Worm (Caenorhabditis elegans) whole organism, young adult: Measurements from ENCODE around the gene mrpl-21.
A peak's percentile ranks its signal among the peaks of the same experiment; 100 is the strongest.

Experiments used
- B0019.2 ChIP-seq: fragments of 200-800 bp; sonication (Bioruptor generic); conservative IDR thresholded peaks from 2 replicates; pipeline ENCODE4 v1.3.6; 2022; ENCODE audit warnings: missing genetic modification reagents, missing genetic modification characterization, missing compliant biosample characterization
- C06A6.2 ChIP-seq: fragments of 200-800 bp; sonication (Bioruptor generic); conservative IDR thresholded peaks from 2 replicates; pipeline ENCODE4 v1.3.6; 2022; ENCODE audit warnings: missing genetic modification characterization, missing compliant biosample characterization
- D2030.7 ChIP-seq: fragments of 200-800 bp; sonication (Bioruptor generic); IDR thresholded peaks from 2 replicates; pipeline ENCODE4 v1.3.6; 2022; ENCODE audit warnings: missing genetic modification reagents, missing genetic modification characterization, missing compliant biosample characterization
- F23B12.7 ChIP-seq: sonication (generic microtip); optimal IDR thresholded peaks from 2 replicates; lab custom pipeline; 2017; ENCODE audit warnings: missing genetic modification characterization, mild to moderate bottlenecking, missing compliant biosample characterization, antibody characterized with exemption, moderate library complexity; ENCODE audit not compliant: insufficient read depth
- F37B4.10 ChIP-seq: fragments of 200-800 bp; sonication (Bioruptor generic); IDR thresholded peaks from 2 replicates; pipeline ENCODE4 v1.3.6; 2022; ENCODE audit warnings: missing genetic modification characterization, missing compliant biosample characterization
- F52B5.7 ChIP-seq: sonication (generic microtip); optimal IDR thresholded peaks from 2 replicates; lab custom pipeline; 2016; ENCODE audit warnings: mild to moderate bottlenecking, missing genetic modification characterization, missing compliant biosample characterization
- K11D2.4 ChIP-seq: fragments of 200-800 bp; sonication (Bioruptor generic); IDR thresholded peaks from 2 replicates; pipeline ENCODE4 v1.3.6; 2022; ENCODE audit warnings: missing genetic modification reagents, missing genetic modification characterization, missing compliant biosample characterization
- K12H6.12 ChIP-seq: fragments of 200-800 bp; sonication (Bioruptor generic); optimal IDR thresholded peaks from 2 replicates; lab custom pipeline; 2018; ENCODE audit warnings: mild to moderate bottlenecking, missing genetic modification characterization, missing compliant biosample characterization
- T26A5.8 ChIP-seq: sonication (generic microtip); optimal IDR thresholded peaks from 2 replicates; lab custom pipeline; 2016; ENCODE audit warnings: missing genetic modification characterization, missing compliant biosample characterization
- Y53F4B.3 ChIP-seq: fragments of 200-800 bp; sonication (Bioruptor generic); IDR thresholded peaks from 2 replicates; pipeline ENCODE4 v1.3.6; 2022; ENCODE audit warnings: missing genetic modification reagents, missing genetic modification characterization, missing compliant biosample characterization
- Y56A3A.18 ChIP-seq: fragments of 200-800 bp; sonication (Bioruptor generic); IDR thresholded peaks from 2 replicates; pipeline ENCODE4 v1.3.6; 2022; ENCODE audit warnings: missing genetic modification reagents, missing genetic modification characterization, missing compliant biosample characterization
- Y95B8A.8 ChIP-seq: fragments of 200-800 bp; sonication (Bioruptor generic); IDR thresholded peaks from 2 replicates; pipeline ENCODE4 v1.3.6; 2022; ENCODE audit warnings: missing genetic modification reagents, missing genetic modification characterization, missing compliant biosample characterization
- ZK185.1 ChIP-seq: sonication (generic microtip); optimal IDR thresholded peaks from 2 replicates; lab custom pipeline; 2016; ENCODE audit warnings: mild to moderate bottlenecking, missing genetic modification characterization, missing compliant biosample characterization; ENCODE audit not compliant: poor library complexity, severe bottlenecking
- aptf-3 ChIP-seq: fragments of 200-800 bp; sonication (Bioruptor generic); IDR thresholded peaks from 2 replicates; pipeline ENCODE4 v1.3.6; 2022; ENCODE audit warnings: missing genetic modification characterization, missing compliant biosample characterization
- attf-6 ChIP-seq: fragments of 200-800 bp; sonication (Bioruptor generic); IDR thresholded peaks from 2 replicates; pipeline ENCODE4 v1.3.6; 2022; ENCODE audit warnings: missing genetic modification reagents, missing genetic modification characterization, missing compliant biosample characterization
- bed-2 ChIP-seq: fragments of 200-800 bp; sonication (Bioruptor generic); IDR thresholded peaks from 2 replicates; pipeline ENCODE4 v1.3.6; 2022; ENCODE audit warnings: missing genetic modification reagents, missing genetic modification characterization, missing compliant biosample characterization
- ceh-100 ChIP-seq: fragments of 200-800 bp; sonication (Bioruptor generic); IDR thresholded peaks from 2 replicates; pipeline ENCODE4 v1.3.6; 2022; ENCODE audit warnings: missing genetic modification reagents, missing genetic modification characterization, missing compliant biosample characterization
- ceh-40 ChIP-seq: fragments of 200-800 bp; sonication (Bioruptor generic); IDR thresholded peaks from 2 replicates; pipeline ENCODE4 v1.3.6; 2022; ENCODE audit warnings: missing genetic modification characterization, missing compliant biosample characterization
- ceh-91 ChIP-seq: fragments of 200-800 bp; sonication (Bioruptor generic); IDR thresholded peaks from 2 replicates; pipeline ENCODE4 v1.3.6; 2022; ENCODE audit warnings: missing genetic modification reagents, missing genetic modification characterization, missing compliant biosample characterization
- chd-7 ChIP-seq: sonication (generic microtip); optimal IDR thresholded peaks from 2 replicates; lab custom pipeline; 2016; ENCODE audit warnings: mild to moderate bottlenecking, missing genetic modification characterization, moderate library complexity, missing compliant biosample characterization
- die-1 ChIP-seq: sonication (generic microtip); optimal IDR thresholded peaks from 2 replicates; lab custom pipeline; 2016; ENCODE audit warnings: missing genotype, mild to moderate bottlenecking, missing genetic modification characterization, missing compliant biosample characterization
- dpff-1 ChIP-seq: sonication (generic microtip); optimal IDR thresholded peaks from 2 replicates; lab custom pipeline; 2017; ENCODE audit warnings: mild to moderate bottlenecking, missing genetic modification characterization, missing compliant biosample characterization
- efl-1 ChIP-seq: fragments of 150-350 bp; optimal IDR thresholded peaks from 2 replicates; lab custom pipeline; 2014; ENCODE audit warnings: missing biosample characterization, missing genetic modification reagents, missing genetic modification characterization
- ekl-4 ChIP-seq: fragments of 200-800 bp; sonication (Bioruptor generic); IDR thresholded peaks from 2 replicates; pipeline ENCODE4 v1.3.6; 2022; ENCODE audit warnings: missing genetic modification reagents, missing genetic modification characterization, missing compliant biosample characterization
- hlh-12 ChIP-seq: sonication (generic microtip); optimal IDR thresholded peaks from 2 replicates; lab custom pipeline; 2016; ENCODE audit warnings: missing genetic modification characterization, missing compliant biosample characterization
- hmg-20 ChIP-seq: fragments of 200-800 bp; sonication (Bioruptor generic); IDR thresholded peaks from 2 replicates; pipeline ENCODE4 v1.3.6; 2022; ENCODE audit warnings: missing genetic modification reagents, missing genetic modification characterization, missing compliant biosample characterization
- hrde-1 ChIP-seq: sonication (generic microtip); optimal IDR thresholded peaks from 2 replicates; lab custom pipeline; 2016; ENCODE audit warnings: missing genetic modification characterization, mild to moderate bottlenecking, missing compliant biosample characterization, moderate library complexity, missing genotype, missing genetic modification reagents, borderline replicate concordance
- lag-1 ChIP-seq: fragments of 200-800 bp; sonication (Bioruptor generic); IDR thresholded peaks from 2 replicates; pipeline ENCODE4 v1.3.6; 2022; ENCODE audit warnings: missing genetic modification reagents, missing genetic modification characterization, missing compliant biosample characterization
- let-526 ChIP-seq: fragments of 200-800 bp; sonication (Bioruptor generic); IDR thresholded peaks from 2 replicates; pipeline ENCODE4 v1.3.6; 2022; ENCODE audit warnings: missing genetic modification reagents, missing genetic modification characterization, missing compliant biosample characterization
- lin-26 ChIP-seq: fragments of 200-800 bp; sonication (Bioruptor generic); IDR thresholded peaks from 2 replicates; pipeline ENCODE4 v1.3.6; 2022; ENCODE audit warnings: missing genetic modification reagents, missing genetic modification characterization, missing compliant biosample characterization
- lin-35 ChIP-seq, 3 experiments: fragments of 150-350 bp in 2 of 3; sonication (generic microtip) in 1 of 3; optimal IDR thresholded peaks; 2 replicates each; lab custom pipeline; 2014 to 2018; ENCODE audit warnings: missing biosample characterization in 3 of 3, missing genetic modification characterization in 3 of 3, missing genetic modification reagents in 3 of 3
- lir-1 ChIP-seq: fragments of 200-800 bp; sonication (Bioruptor generic); conservative IDR thresholded peaks from 2 replicates; pipeline ENCODE4 v1.3.6; 2022; ENCODE audit warnings: missing genetic modification reagents, missing genetic modification characterization, missing compliant biosample characterization
- mcd-1 ChIP-seq: fragments of 200-800 bp; sonication (Bioruptor generic); IDR thresholded peaks from 2 replicates; pipeline ENCODE4 v1.3.6; 2022; ENCODE audit warnings: missing genetic modification reagents, missing genetic modification characterization, missing compliant biosample characterization
- mes-4 ChIP-seq: sonication (generic microtip); optimal IDR thresholded peaks from 2 replicates; lab custom pipeline; 2016; ENCODE audit warnings: missing genotype, missing genetic modification characterization, missing compliant biosample characterization
- mxl-1 ChIP-seq: sonication (generic microtip); optimal IDR thresholded peaks from 2 replicates; lab custom pipeline; 2016; ENCODE audit warnings: missing genetic modification characterization, missing compliant biosample characterization
- nfya-1 ChIP-seq: sonication (generic microtip); optimal IDR thresholded peaks from 2 replicates; lab custom pipeline; 2017; ENCODE audit warnings: antibody characterized with exemption, missing compliant biosample characterization, missing genetic modification characterization, borderline replicate concordance; ENCODE audit not compliant: insufficient read depth
- nfya-2 ChIP-seq: fragments of 200-800 bp; sonication (Bioruptor generic); IDR thresholded peaks from 2 replicates; pipeline ENCODE4 v1.3.6; 2022; ENCODE audit warnings: missing genetic modification reagents, missing genetic modification characterization, missing compliant biosample characterization
- nhr-120 ChIP-seq: fragments of 200-800 bp; sonication (Bioruptor generic); IDR thresholded peaks from 2 replicates; pipeline ENCODE4 v1.3.6; 2022; ENCODE audit warnings: missing genetic modification characterization, missing compliant biosample characterization
- repo-1 ChIP-seq: sonication (generic microtip); optimal IDR thresholded peaks from 2 replicates; lab custom pipeline; 2017; ENCODE audit warnings: mild to moderate bottlenecking, missing genetic modification characterization, missing compliant biosample characterization
- sea-2 ChIP-seq: fragments of 200-800 bp; sonication (Bioruptor generic); IDR thresholded peaks from 2 replicates; pipeline ENCODE4 v1.3.6; 2022; ENCODE audit warnings: missing genetic modification characterization, missing compliant biosample characterization
- snpc-1.3 ChIP-seq: sonication (generic microtip); optimal IDR thresholded peaks from 2 replicates; lab custom pipeline; 2017; ENCODE audit warnings: missing genetic modification characterization, mild to moderate bottlenecking, missing compliant biosample characterization, antibody characterized with exemption, moderate library complexity, missing genotype, missing genetic modification reagents; ENCODE audit not compliant: insufficient read depth
- sptf-2 ChIP-seq: fragments of 200-800 bp; sonication (Bioruptor generic); optimal IDR thresholded peaks from 2 replicates; lab custom pipeline; 2018; ENCODE audit warnings: mild to moderate bottlenecking, missing genetic modification characterization, missing compliant biosample characterization
- tbp1 ChIP-seq: fragments of 200-800 bp; sonication (Bioruptor generic); optimal IDR thresholded peaks from 2 replicates; lab custom pipeline; 2018; ENCODE audit warnings: mild to moderate bottlenecking, missing genetic modification characterization, missing compliant biosample characterization
- tbx-9 ChIP-seq: sonication (generic microtip); optimal IDR thresholded peaks from 2 replicates; lab custom pipeline; 2016; ENCODE audit warnings: borderline replicate concordance, missing genetic modification characterization, inconsistent platforms, missing compliant biosample characterization
- unc-130 ChIP-seq: sonication (generic microtip); optimal IDR thresholded peaks from 2 replicates; lab custom pipeline; 2016; ENCODE audit warnings: missing genetic modification reagents, missing genetic modification characterization, missing compliant biosample characterization
- xnd-1 ChIP-seq: sonication (generic microtip); optimal IDR thresholded peaks from 2 replicates; lab custom pipeline; 2016; ENCODE audit warnings: missing genotype, missing genetic modification reagents, missing genetic modification characterization, missing compliant biosample characterization
- ztf-26 ChIP-seq: sonication (generic microtip); optimal IDR thresholded peaks from 2 replicates; lab custom pipeline; 2017; ENCODE audit warnings: missing genetic modification characterization, missing compliant biosample characterization

The mrpl-21 gene

DNA sequence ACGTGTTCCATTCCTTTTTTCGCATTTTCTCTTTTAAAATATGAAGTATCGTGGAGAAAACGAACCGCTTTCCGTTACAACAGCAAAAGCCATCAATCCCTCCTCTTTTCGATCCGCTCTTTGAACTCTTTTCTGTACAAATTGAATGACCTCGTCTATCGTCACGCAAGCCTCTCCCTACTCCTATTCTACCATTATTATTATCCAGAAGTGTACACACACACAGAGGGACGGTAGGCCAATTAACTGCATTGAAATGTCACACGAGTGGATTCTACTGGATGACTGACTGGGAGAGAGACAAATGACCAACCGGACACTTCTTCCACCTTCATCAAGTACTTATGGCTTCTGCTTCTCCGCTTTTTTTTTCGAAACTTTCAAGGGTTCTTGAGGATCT, 35.2 kb downstream of the mrpl-21 start (continued):
- TF ChIP-seq snpc-1.3 (tag; lab: Kevin White, UChicago), result peak; percentile 15
- TF ChIP-seq ceh-40 (GFP tag; lab: Robert Waterston, UW), result no peak
- no peak for TF ChIP-seq mes-4 (tag; lab: Kevin White, UChicago)
- TF ChIP-seq ztf-26 (tag; lab: Kevin White, UChicago), result no peak
- no peak for TF ChIP-seq ceh-100 (GFP tag; lab: Robert Waterston, UW)
- TF ChIP-seq ZK185.1 (tag; lab: Kevin White, UChicago), result no peak
- no peak for TF ChIP-seq lin-35 (GFP tag; optimal IDR thresholded peaks at IDR 0.05; lab: Kevin White, UChicago)
- no peak for TF ChIP-seq Y53F4B.3 (GFP tag; lab: Robert Waterston, UW)
- TF ChIP-seq efl-1 (GFP tag; lab: Kevin White, UChicago), result no peak
- no peak for TF ChIP-seq F37B4.10
- no peak for TF ChIP-seq lin-26 (GFP tag; lab: Robert Waterston, UW)
- no peak for TF ChIP-seq Y56A3A.18 (GFP tag; lab: Robert Waterston, UW)
- no peak for TF ChIP-seq Y95B8A.8
- no peak for TF ChIP-seq die-1 (tag; lab: Kevin White, UChicago)
- TF ChIP-seq nhr-120 (GFP tag; lab: Robert Waterston, UW), result no peak
- no peak for TF ChIP-seq unc-130 (GFP tag; lab: Kevin White, UChicago)
- TF ChIP-seq F23B12.7 (tag; lab: Kevin White, UChicago), result no peak
- TF ChIP-seq tbp1 (GFP tag; lab: Kevin White, UChicago), result no peak
- TF ChIP-seq K12H6.12, result no peak
- TF ChIP-seq ceh-91 (GFP tag; lab: Robert Waterston, UW), result no peak
- no peak for TF ChIP-seq let-526 (GFP tag; lab: Robert Waterston, UW)
- TF ChIP-seq mxl-1, result no peak
- no peak for TF ChIP-seq T26A5.8
- no peak for TF ChIP-seq F52B5.7 (tag; lab: Kevin White, UChicago)
- peak; percentile 36 for TF ChIP-seq hrde-1 (tag; lab: Kevin White, UChicago)

DNA sequence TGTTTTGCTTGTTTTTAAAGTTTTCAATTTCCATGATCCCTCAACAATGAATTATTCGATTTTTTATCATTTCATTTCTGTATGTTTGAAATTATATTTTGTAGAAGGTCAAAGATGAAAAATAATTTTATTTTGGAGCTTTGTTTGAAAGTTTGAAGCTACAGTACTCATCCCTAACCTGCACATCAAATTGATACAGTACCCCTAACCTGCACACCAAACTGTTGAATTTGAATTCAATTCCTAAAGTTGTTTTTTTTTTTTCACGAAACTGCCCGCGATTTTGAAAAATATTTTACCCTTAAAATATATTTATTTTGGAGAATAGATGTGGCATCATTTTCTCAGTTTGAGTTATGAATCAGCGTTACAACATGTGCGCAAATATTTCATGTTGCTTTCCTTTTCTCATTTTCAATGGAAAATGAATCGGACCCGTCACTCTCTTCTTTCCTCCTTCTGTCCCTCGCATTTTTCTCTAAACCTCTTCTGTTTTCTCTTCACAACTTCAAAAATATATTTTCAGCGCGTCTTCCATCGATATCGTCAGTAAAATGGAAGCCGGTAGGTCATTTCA, 37.5 kb downstream of the mrpl-21 start, which contains the start of gene R74.8:
Gene R74.8 (plus strand): TSS at position 527 of the 577 bp plus-strand sequence.
- TF ChIP-seq D2030.7 (GFP tag; lab: Robert Waterston, UW) (peak; percentile 64; the same call in 1 of the 2 replicates), tbp1 (GFP tag; lab: Kevin White, UChicago) (peak; percentile 16), aptf-3 (GFP tag; lab: Robert Waterston, UW) (no peak), die-1 (tag; lab: Kevin White, UChicago) (no peak), mcd-1 (GFP tag; lab: Robert Waterston, UW) (no peak), sea-2 (GFP tag; lab: Robert Waterston, UW) (no peak), nfya-2 (GFP tag; lab: Robert Waterston, UW) (no peak), ceh-40 (GFP tag; lab: Robert Waterston, UW) (no peak), Y56A3A.18 (GFP tag; lab: Robert Waterston, UW) (no peak), attf-6 (GFP tag; lab: Robert Waterston, UW) (no peak), nfya-1 (tag; lab: Kevin White, UChicago) (no peak), lag-1 (GFP tag; lab: Robert Waterston, UW) (no peak), K11D2.4 (GFP tag; lab: Robert Waterston, UW) (no peak), mxl-1 (no peak), chd-7 (tag; lab: Kevin White, UChicago) (no peak), xnd-1 (tag; lab: Kevin White, UChicago) (peak; percentile 70), T26A5.8 (no peak), repo-1 (tag; lab: Kevin White, UChicago) (no peak), Y53F4B.3 (GFP tag; lab: Robert Waterston, UW) (no peak), bed-2 (no peak), dpff-1 (tag; lab: Kevin White, UChicago) (no peak), sptf-2 (no peak), tbx-9 (tag; lab: Kevin White, UChicago) (no peak), B0019.2 (GFP tag; lab: Robert Waterston, UW) (0 out of 2 replicates have a peak, but pooled peaks have one; percentile 19), C06A6.2 (GFP tag; lab: Robert Waterston, UW) (no peak), snpc-1.3 (tag; lab: Kevin White, UChicago) (peak; percentile 38), ekl-4 (GFP tag; lab: Robert Waterston, UW) (no peak), hmg-20 (no peak), lir-1 (GFP tag; lab: Robert Waterston, UW) (no peak), hlh-12 (no peak), ceh-100 (GFP tag; lab: Robert Waterston, UW) (no peak)
